Worm (Caenorhabditis elegans): Measurements from ENCODE around the gene T16G1.13.

Gene T16G1.13

DNA sequence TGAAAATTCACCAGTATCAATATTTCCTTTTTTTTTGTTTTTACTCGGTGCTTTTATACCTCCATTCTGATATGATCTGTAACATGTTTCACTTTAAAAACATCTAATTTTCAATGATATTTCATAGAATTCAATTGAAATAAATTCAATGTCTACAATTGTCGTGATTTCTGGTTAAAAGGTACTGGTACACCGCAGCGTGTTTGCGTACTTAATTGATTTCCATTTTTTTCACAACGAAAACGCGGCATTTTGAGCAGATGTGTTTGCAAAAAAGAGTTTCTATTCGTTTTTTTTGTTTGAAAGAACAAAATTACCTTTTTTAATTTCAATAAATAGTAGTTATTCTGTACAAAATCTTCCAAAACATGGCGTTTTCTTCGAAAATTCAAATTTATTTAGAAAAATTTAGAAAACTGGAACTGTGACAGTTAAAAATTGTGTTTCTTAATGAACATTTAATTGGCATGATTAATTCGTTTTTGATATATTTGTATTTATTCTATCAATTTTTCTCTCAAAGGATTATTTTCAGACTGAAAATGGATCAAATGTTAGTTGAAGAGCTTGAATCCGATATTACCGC lies 21.0 kb downstream of the T16G1.13 start, which contains the start of gene pnn-1:
TSS of gene pnn-1 (plus strand) at position 536 of the 586 bp plus-strand sequence.
- no peak for TF ChIP-seq M03D4.4 (tag; optimal IDR thresholded peaks at IDR 0.05)
- TF ChIP-seq blmp-1 (tag; optimal IDR thresholded peaks at IDR 0.05), result no peak
- TF ChIP-seq ces-1 (GFP tag; optimal IDR thresholded peaks at IDR 0.05), result peak; percentile 79
- TF ChIP-seq mep-1 (tag; optimal IDR thresholded peaks at IDR 0.05), result peak; percentile 15
- peak; percentile 57 for TF ChIP-seq lsy-2 (tag; optimal IDR thresholded peaks at IDR 0.05)
- TF ChIP-seq ceh-43 (GFP tag; optimal IDR thresholded peaks at IDR 0.05), result no peak
- TF ChIP-seq nhr-237 (tag; optimal IDR thresholded peaks at IDR 0.05), result no peak
- TF ChIP-seq elt-1 (tag; optimal IDR thresholded peaks at IDR 0.05; ENCODE audit: borderline replicate concordance, insufficient read depth), result no peak
- no peak for TF ChIP-seq unc-120 (tag; optimal IDR thresholded peaks at IDR 0.05; ENCODE audit: poor library complexity, severe bottlenecking)
- no peak for TF ChIP-seq unc-62 (GFP tag; optimal IDR thresholded peaks at IDR 0.05)

DNA sequence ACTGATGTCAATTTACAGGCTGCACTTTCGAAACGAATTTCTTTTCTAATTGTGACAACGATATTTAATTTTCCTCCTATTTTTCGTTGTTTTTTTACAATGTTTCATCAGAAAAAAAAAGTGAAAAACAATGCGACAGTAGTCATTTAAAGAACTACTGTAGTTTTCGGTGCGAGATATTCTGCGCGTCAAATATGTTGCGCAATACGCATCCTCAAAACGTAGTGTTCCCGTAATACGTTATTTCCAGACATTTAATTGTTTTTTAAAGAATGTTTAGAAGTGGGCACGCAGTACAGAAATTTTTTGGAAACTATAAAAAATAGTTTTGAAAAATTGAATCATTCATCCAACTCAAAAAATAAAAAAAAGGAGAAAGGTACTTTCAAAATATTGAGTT lies 24.3 kb downstream of the T16G1.13 start:
- TF ChIP-seq zip-8 (tag; optimal IDR thresholded peaks at IDR 0.05), result peak; percentile 66
- TF ChIP-seq sptf-1 (tag; optimal IDR thresholded peaks at IDR 0.05), result no peak

- TF ChIP-seq pha-4 (tag; optimal IDR thresholded peaks at IDR 0.05) (no peak), ham-2 (GFP tag; optimal IDR thresholded peaks at IDR 0.05) (peak; percentile 21), zip-8 (tag; optimal IDR thresholded peaks at IDR 0.05) (no peak), tbx-8 (GFP tag; optimal IDR thresholded peaks at IDR 0.05) (no peak), snpc-4 (tag; optimal IDR thresholded peaks at IDR 0.05) (no peak), mep-1 (tag; optimal IDR thresholded peaks at IDR 0.05) (no peak), lsy-2 (tag; optimal IDR thresholded peaks at IDR 0.05) (no peak)
Measured at ce11 chrV:12987061-12987460, 37.4 kb downstream of the T16G1.13 start, which contains the start of gene shw-3. Gene shw-3, minus strand, starts transcription at chrV:12987161.

ce11 chrV:12988256-12988655 lies 38.5 kb downstream of the T16G1.13 start, which contains the start of gene F15B9.8:
Gene F15B9.8, plus strand, starts transcription at chrV:12988556.
- TF ChIP-seq zip-8 (tag; optimal IDR thresholded peaks at IDR 0.05) (peak; percentile 72), M03D4.4 (tag; optimal IDR thresholded peaks at IDR 0.05) (no peak), ham-2 (GFP tag; optimal IDR thresholded peaks at IDR 0.05) (no peak), blmp-1 (tag; optimal IDR thresholded peaks at IDR 0.05) (peak; percentile 22)

DNA sequence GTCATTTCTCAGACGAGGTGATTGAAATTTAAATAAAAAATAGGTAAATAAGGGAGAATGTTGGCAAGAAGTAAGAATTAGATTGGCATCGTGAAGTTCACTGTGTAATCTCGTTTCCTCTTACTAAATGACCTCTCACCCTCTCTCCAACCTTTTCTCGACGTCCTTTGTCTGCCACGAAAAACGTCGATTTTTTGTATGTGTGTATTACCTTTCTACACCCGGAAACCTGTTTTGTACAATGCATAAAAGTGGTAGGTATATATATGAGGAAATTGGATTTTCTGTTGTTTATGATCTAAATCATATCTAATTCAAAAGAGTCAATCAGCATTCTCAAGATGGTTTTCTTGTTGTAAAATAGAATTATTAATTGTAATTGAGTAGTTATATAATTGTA lies 43.2 kb downstream of the T16G1.13 start, which contains the start of the genes F15B9.11 and dsl-7:
TSS of gene F15B9.11 (minus strand) at position 5 of the 400 bp plus-strand sequence.
TSS of gene dsl-7 (plus strand) at position 260 of the 400 bp plus-strand sequence.
- no peak for TF ChIP-seq mep-1 (tag; optimal IDR thresholded peaks at IDR 0.05)
- no peak for TF ChIP-seq unc-120 (tag; optimal IDR thresholded peaks at IDR 0.05; ENCODE audit: poor library complexity, severe bottlenecking)
- no peak for TF ChIP-seq ham-2 (GFP tag; optimal IDR thresholded peaks at IDR 0.05)
- no peak for TF ChIP-seq pha-4 (tag; optimal IDR thresholded peaks at IDR 0.05)
- TF ChIP-seq M03D4.4 (tag; optimal IDR thresholded peaks at IDR 0.05), result no peak
- no peak for TF ChIP-seq snpc-4 (tag; optimal IDR thresholded peaks at IDR 0.05)
- no peak for TF ChIP-seq ceh-83 (GFP tag; optimal IDR thresholded peaks at IDR 0.05)
- no peak for TF ChIP-seq nhr-28 (tag; optimal IDR thresholded peaks at IDR 0.05)
- TF ChIP-seq blmp-1 (tag; optimal IDR thresholded peaks at IDR 0.05), result no peak
- TF ChIP-seq mab-5 (tag; optimal IDR thresholded peaks at IDR 0.05), result no peak
- TF ChIP-seq sem-2 (GFP tag; optimal IDR thresholded peaks at IDR 0.05), result no peak
- no peak for TF ChIP-seq tbx-8 (GFP tag; optimal IDR thresholded peaks at IDR 0.05)
- TF ChIP-seq drap-1 (GFP tag; optimal IDR thresholded peaks at IDR 0.05), result no peak
- TF ChIP-seq nhr-12 (tag; optimal IDR thresholded peaks at IDR 0.05), result no peak
- TF ChIP-seq sptf-1 (tag; optimal IDR thresholded peaks at IDR 0.05), result no peak
- no peak for TF ChIP-seq elt-1 (tag; optimal IDR thresholded peaks at IDR 0.05; ENCODE audit: borderline replicate concordance, insufficient read depth)
- no peak for TF ChIP-seq ztf-11 (tag; optimal IDR thresholded peaks at IDR 0.05)
- TF ChIP-seq lin-32 (GFP tag; optimal IDR thresholded peaks at IDR 0.05), result no peak

ce11 chrV:12995269-12995668 lies 45.6 kb downstream of the T16G1.13 start, which contains the start of gene far-5:
Gene far-5, plus strand, starts transcription at chrV:12995569.
- TF ChIP-seq lsy-2 (tag; optimal IDR thresholded peaks at IDR 0.05) (no peak), flh-1 (GFP tag; optimal IDR thresholded peaks at IDR 0.05) (no peak), blmp-1 (tag; optimal IDR thresholded peaks at IDR 0.05) (no peak), mep-1 (tag; optimal IDR thresholded peaks at IDR 0.05) (no peak), nhr-12 (tag; optimal IDR thresholded peaks at IDR 0.05) (no peak), ces-1 (GFP tag; optimal IDR thresholded peaks at IDR 0.05) (no peak), drap-1 (GFP tag; optimal IDR thresholded peaks at IDR 0.05) (no peak), elt-1 (tag; optimal IDR thresholded peaks at IDR 0.05; ENCODE audit: borderline replicate concordance, insufficient read depth) (no peak), tbx-8 (GFP tag; optimal IDR thresholded peaks at IDR 0.05) (no peak)
